Worm (Caenorhabditis elegans) whole organism, mixed stage, embryonic: ENCODE data around the gene bcc-1.

ENCODE experiments used
- ceh-39 ChIP-seq: fragments of 150-350 bp; optimal IDR thresholded peaks from 2 replicates; lab custom pipeline; 2014; ENCODE audit warnings: missing biosample characterization, missing genetic modification characterization
- lsy-2 ChIP-seq: fragments of 150-350 bp; optimal IDR thresholded peaks from 2 replicates; lab custom pipeline; 2014; ENCODE audit warnings: missing biosample characterization, missing genetic modification characterization
- nhr-12 ChIP-seq: fragments of 150-350 bp; optimal IDR thresholded peaks from 2 replicates; lab custom pipeline; 2014; ENCODE audit warnings: missing biosample characterization, missing genetic modification characterization
- nhr-237 ChIP-seq: fragments of 150-350 bp; optimal IDR thresholded peaks from 2 replicates; lab custom pipeline; 2014; ENCODE audit warnings: missing biosample characterization, missing genetic modification characterization
- sem-2 ChIP-seq: fragments of 200-800 bp; sonication (Bioruptor generic); optimal IDR thresholded peaks from 2 replicates; lab custom pipeline; 2018; ENCODE audit warnings: mild to moderate bottlenecking, missing genetic modification characterization, missing compliant biosample characterization
- unc-39 ChIP-seq: fragments of 150-350 bp; optimal IDR thresholded peaks from 2 replicates; lab custom pipeline; 2014; ENCODE audit warnings: missing biosample characterization, missing genetic modification characterization
- zip-8 ChIP-seq: fragments of 150-350 bp; optimal IDR thresholded peaks from 2 replicates; lab custom pipeline; 2014; ENCODE audit warnings: missing biosample characterization, missing genetic modification characterization
- ztf-11 ChIP-seq: fragments of 150-350 bp; optimal IDR thresholded peaks from 2 replicates; lab custom pipeline; 2014; ENCODE audit warnings: missing biosample characterization, missing genetic modification characterization

DNA sequence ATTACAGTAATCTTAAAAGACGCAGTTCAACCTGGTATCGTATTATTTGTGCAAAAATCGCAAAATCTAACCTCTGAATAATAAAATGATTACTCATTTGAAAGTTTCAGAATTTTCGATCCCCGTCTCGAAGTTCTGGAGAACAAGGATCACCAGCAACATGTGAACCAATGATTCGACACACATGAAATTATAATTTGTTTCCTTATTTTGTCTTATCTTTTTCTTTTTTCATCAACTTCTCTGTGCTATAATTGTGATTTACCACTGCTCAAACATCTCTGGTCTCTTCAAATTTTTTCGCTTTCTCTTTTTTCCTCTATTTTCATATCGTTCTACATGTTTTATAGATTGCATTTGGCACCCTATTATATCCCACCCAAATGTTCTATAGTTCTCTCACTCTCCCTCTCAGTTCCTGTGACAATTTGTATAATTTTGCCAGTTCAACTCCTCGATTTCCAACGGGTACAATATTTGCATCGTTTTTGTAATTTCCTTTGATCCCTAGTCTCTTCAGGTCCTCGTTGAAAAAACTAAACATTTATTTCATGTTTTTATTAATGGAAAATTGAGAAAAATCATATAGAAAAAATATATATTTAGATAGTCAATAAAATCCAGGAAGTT, 29.3 kb downstream of the bcc-1 start:
- TF ChIP-seq ceh-39 (no peak), lsy-2 (tag; lab: Kevin White, UChicago) (no peak), sem-2 (GFP tag; lab: Kevin White, UChicago) (no peak), ztf-11 (tag; lab: Kevin White, UChicago) (no peak), unc-39 (tag; lab: Kevin White, UChicago) (no peak), nhr-237 (tag; lab: Kevin White, UChicago) (no peak), nhr-12 (tag; lab: Kevin White, UChicago) (no peak), zip-8 (tag; lab: Kevin White, UChicago) (no peak)
